Worm (Caenorhabditis elegans): ENCODE results near the gene F15E6.6.
A peak's percentile ranks its signal among the peaks of the same experiment; 100 is the strongest.

Gene F15E6.6

DNA sequence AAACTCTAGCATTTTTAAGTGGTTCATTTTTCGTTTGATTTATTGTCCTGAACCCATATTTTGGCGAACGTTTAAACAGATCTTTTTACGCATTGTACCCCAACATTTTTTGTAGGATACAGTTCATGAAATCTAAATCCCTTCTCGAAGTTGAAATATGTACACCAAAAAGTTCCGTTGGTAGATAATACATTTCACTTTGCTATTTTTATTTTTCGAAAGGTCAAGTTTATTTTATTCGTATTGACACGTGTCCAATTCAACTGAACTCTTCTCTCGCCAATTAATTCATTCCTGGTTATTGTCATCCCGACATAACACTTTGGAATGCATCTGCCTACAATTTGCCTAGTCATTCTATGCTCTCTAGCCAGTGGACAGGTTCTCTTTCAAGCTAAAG, 13.0 kb downstream of the F15E6.6 start, which contains the start of gene F36A4.2:
Gene F36A4.2, plus strand, starts transcription at position 301 of the 400 bp plus-strand sequence.
- TF ChIP-seq med-1 (GFP tag; optimal IDR thresholded peaks at IDR 0.05; ENCODE audit: insufficient read depth) (no peak), ztf-23 (GFP tag; IDR thresholded peaks at IDR 0.05) (no peak), klf-2 (GFP tag; conservative IDR thresholded peaks at IDR 0.05) (no peak), flt-1 (GFP tag; IDR thresholded peaks at IDR 0.05) (no peak), T22C8.4 (GFP tag; IDR thresholded peaks at IDR 0.05) (no peak)

DNA sequence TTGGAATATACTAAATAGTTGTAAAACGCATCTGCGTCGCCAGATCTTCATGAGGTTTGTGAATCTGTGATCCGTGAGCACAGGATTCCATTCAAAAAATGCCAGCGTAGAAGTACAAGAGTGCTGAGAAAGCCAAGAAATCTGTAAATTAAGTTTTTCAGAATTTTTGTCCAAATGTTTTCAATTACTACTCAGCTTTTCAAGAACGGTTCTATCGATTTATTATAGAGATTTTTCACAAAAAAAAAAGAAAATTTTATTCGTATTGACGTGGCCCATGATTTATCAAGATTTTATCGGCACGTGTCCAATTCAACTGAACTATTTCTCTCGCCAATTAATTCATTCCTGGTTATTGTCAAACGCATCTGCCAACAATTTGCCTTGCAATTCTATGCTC, 14.6 kb downstream of the F15E6.6 start, which contains the start of gene F36A4.3:
Gene F36A4.3, plus strand, starts transcription at position 301 of the 400 bp plus-strand sequence.
- TF ChIP-seq flt-1 (GFP tag; IDR thresholded peaks at IDR 0.05): no peak
- TF ChIP-seq ref-1 (GFP tag; conservative IDR thresholded peaks at IDR 0.05): no peak
- no peak for TF ChIP-seq cog-1 (tag; optimal IDR thresholded peaks at IDR 0.05)
- TF ChIP-seq ztf-23 (GFP tag; IDR thresholded peaks at IDR 0.05): no peak
- TF ChIP-seq klf-2 (GFP tag; conservative IDR thresholded peaks at IDR 0.05): no peak
- no peak for TF ChIP-seq ztf-29 (GFP tag; IDR thresholded peaks at IDR 0.05)
- TF ChIP-seq med-1 (GFP tag; optimal IDR thresholded peaks at IDR 0.05; ENCODE audit: insufficient read depth): no peak
- TF ChIP-seq tab-1 (GFP tag; IDR thresholded peaks at IDR 0.05): no peak
- no peak for TF ChIP-seq T22C8.4 (GFP tag; IDR thresholded peaks at IDR 0.05)

DNA sequence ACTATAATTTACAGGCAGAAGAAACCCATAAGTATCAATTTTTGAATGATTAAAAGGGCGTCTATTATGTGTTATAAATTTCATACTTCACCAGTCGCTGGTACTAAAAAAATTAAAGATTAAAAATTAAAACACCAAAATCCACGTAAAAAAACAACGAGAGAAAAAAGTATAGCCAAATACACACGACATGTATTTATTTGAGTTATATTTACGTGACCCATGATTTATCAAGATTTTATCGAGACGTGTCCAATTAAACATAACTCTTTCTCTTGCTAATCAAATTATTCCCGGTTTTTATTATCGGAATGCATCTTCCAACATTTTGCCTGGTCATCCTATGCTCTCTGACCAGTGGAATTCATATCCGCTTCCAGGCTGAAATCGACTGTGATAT, 16.6 kb downstream of the F15E6.6 start, which contains the start of gene F36A4.4:
Gene F36A4.4, plus strand, starts transcription at position 301 of the 400 bp plus-strand sequence.
- TF ChIP-seq cog-1 (tag; optimal IDR thresholded peaks at IDR 0.05): no peak

DNA sequence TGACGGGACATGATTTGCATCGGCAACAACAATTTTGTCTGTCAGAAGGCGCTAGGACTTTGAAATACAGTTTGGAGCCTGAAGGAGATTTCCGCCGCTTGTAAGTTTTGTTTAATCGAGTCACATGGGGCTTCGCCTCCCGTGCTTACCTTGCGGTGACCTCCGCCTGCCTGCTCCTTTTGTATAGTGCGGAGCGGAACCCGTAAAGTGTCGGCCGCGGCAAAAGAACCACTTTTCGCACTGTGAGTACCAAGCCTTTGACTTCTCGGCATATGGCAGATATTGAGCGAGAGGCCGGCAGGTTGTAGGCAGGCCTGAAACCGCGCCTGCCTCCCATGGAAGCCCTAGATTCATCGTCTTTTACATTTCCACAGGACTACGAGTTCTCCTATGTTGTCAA, 18.0 kb downstream of the F15E6.6 start:
- TF ChIP-seq tab-1 (GFP tag; IDR thresholded peaks at IDR 0.05) (no peak), ztf-23 (GFP tag; IDR thresholded peaks at IDR 0.05) (no peak), ztf-29 (GFP tag; IDR thresholded peaks at IDR 0.05) (no peak), cog-1 (tag; optimal IDR thresholded peaks at IDR 0.05) (no peak)

DNA sequence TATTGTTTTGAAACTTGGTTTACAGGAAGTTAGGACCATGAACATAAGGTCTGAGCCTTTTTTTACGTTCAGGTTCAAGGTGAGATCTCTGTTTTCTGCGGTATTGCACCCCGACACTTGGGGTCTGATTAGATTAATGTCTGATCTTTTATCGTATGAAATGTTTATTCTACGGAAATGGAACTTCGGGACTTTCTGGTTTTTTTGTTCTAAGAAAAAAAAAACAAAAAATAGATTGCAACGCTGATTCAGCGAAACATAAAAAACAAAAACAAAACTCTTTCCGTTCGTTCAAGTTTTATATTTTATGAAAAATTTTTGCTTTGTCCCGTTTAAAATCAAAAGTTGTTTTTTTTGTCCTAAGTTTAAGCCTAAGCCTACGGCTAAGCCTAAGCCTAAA, 18.7 kb downstream of the F15E6.6 start, which contains the start of gene F36A4.5:
Gene F36A4.5, plus strand, starts transcription at position 301 of the 400 bp plus-strand sequence.
- TF ChIP-seq klf-2 (GFP tag; conservative IDR thresholded peaks at IDR 0.05) (no peak), T22C8.4 (GFP tag; IDR thresholded peaks at IDR 0.05) (no peak), flt-1 (GFP tag; IDR thresholded peaks at IDR 0.05) (no peak), ztf-29 (GFP tag; IDR thresholded peaks at IDR 0.05) (no peak), ztf-23 (GFP tag; IDR thresholded peaks at IDR 0.05) (no peak), tab-1 (GFP tag; IDR thresholded peaks at IDR 0.05) (no peak), ref-1 (GFP tag; conservative IDR thresholded peaks at IDR 0.05) (no peak), cog-1 (tag; optimal IDR thresholded peaks at IDR 0.05) (no peak), med-1 (GFP tag; optimal IDR thresholded peaks at IDR 0.05; ENCODE audit: insufficient read depth) (no peak)

DNA sequence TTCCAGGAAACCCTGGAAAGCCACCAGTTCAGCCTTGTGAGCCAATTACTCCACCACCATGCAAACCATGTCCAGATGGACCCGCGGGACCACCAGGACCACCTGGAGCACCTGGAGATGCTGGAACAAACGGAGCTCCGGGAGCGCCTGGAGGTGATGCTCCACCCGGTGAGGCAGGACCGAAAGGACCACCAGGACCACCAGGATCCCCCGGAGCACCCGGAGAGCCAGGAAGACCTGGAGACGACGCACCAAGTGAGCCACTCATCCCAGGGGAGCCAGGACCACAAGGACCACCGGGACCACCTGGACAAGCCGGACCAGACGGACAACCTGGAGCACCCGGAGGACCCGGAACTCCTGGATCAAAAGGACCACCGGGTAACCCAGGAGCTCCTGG, 19.3 kb downstream of the F15E6.6 start:
- TF ChIP-seq ztf-23 (GFP tag; IDR thresholded peaks at IDR 0.05): no peak
- TF ChIP-seq klf-2 (GFP tag; conservative IDR thresholded peaks at IDR 0.05): no peak
- no peak for TF ChIP-seq med-1 (GFP tag; optimal IDR thresholded peaks at IDR 0.05; ENCODE audit: insufficient read depth)
- no peak for TF ChIP-seq ref-1 (GFP tag; conservative IDR thresholded peaks at IDR 0.05)
- TF ChIP-seq ztf-29 (GFP tag; IDR thresholded peaks at IDR 0.05): no peak
- no peak for TF ChIP-seq flt-1 (GFP tag; IDR thresholded peaks at IDR 0.05)
- TF ChIP-seq tab-1 (GFP tag; IDR thresholded peaks at IDR 0.05): no peak
- no peak for TF ChIP-seq T22C8.4 (GFP tag; IDR thresholded peaks at IDR 0.05)
- TF ChIP-seq cog-1 (tag; optimal IDR thresholded peaks at IDR 0.05): no peak

DNA sequence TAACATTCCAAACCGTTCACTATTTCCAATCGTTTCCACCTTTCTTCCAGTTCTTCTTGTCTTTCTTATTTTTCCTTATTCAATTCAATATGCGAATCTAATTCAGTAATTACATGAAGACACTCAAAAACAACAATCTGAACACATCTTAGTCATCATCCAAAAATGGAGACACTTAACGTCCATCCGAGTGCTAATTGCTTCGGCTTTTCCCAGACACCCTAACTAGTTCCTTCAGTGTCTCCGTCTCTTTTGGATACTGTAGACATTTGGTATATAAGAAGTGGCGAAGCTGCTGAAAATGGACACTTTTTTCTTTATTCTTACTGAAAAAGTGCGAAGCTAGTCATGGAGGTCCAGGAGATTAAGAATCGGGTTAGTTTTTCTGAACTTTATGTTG, 20.9 kb downstream of the F15E6.6 start, which contains the start of gene col-33:
Gene col-33, plus strand, starts transcription at position 301 of the 400 bp plus-strand sequence.
- TF ChIP-seq ztf-23 (GFP tag; IDR thresholded peaks at IDR 0.05) (no peak), flt-1 (GFP tag; IDR thresholded peaks at IDR 0.05) (no peak), ztf-29 (GFP tag; IDR thresholded peaks at IDR 0.05) (no peak), cog-1 (tag; optimal IDR thresholded peaks at IDR 0.05) (no peak), med-1 (GFP tag; optimal IDR thresholded peaks at IDR 0.05; ENCODE audit: insufficient read depth) (no peak)

DNA sequence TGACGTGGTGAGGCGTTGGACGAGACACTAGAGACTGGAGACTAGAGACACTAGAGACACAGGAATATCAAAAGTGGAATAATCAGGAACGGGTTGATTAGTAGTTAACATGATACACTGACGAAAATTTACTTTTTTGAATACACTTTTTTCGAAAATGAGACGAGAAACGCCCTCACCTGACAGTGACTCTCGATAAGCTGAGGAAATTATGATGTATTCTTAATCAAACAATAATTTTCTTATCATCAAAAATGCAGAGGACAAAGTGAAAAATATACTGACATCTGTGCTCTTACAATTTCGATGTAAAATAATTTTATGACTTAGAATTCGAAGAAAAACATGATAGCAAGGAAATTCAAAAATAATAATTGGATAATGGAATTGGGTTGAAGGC, 24.5 kb downstream of the F15E6.6 start:
- TF ChIP-seq klf-2 (GFP tag; conservative IDR thresholded peaks at IDR 0.05) (no peak), med-1 (GFP tag; optimal IDR thresholded peaks at IDR 0.05; ENCODE audit: insufficient read depth) (no peak), flt-1 (GFP tag; IDR thresholded peaks at IDR 0.05) (no peak), tab-1 (GFP tag; IDR thresholded peaks at IDR 0.05) (no peak), ref-1 (GFP tag; conservative IDR thresholded peaks at IDR 0.05) (no peak), ztf-23 (GFP tag; IDR thresholded peaks at IDR 0.05) (no peak), T22C8.4 (GFP tag; IDR thresholded peaks at IDR 0.05) (no peak), cog-1 (tag; optimal IDR thresholded peaks at IDR 0.05) (no peak), ztf-29 (GFP tag; IDR thresholded peaks at IDR 0.05) (no peak)

DNA sequence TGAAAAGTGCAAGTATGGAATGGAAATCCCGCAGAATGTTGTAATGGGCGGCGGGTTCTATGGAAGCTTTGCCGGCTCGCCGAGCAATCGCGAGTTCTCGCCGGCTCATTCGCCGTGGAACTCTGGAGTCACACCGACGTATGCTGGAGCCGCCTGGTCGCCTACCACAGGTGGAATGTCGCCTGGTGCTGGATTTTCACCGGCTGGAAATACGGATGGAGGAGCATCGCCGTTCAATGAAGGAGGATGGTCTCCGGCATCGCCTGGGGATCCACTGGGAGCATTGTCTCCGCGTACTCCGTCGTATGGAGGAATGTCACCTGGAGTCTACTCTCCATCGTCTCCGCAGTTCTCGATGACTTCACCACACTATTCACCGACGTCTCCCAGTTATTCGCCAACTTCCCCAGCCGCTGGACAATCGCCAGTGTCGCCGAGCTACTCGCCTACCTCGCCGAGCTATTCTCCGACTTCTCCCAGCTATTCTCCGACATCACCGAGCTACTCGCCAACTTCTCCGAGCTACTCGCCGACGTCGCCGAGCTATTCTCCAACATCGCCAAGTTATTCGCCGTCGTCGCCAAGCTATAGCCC, 28.8 kb downstream of the F15E6.6 start:
- no peak for TF ChIP-seq med-1 (GFP tag; optimal IDR thresholded peaks at IDR 0.05; ENCODE audit: insufficient read depth)
- 0 out of 2 replicates have a peak, but pooled peaks have one; percentile 37 for TF ChIP-seq klf-2 (GFP tag; conservative IDR thresholded peaks at IDR 0.05)
- TF ChIP-seq ztf-23 (GFP tag; IDR thresholded peaks at IDR 0.05): no peak
- TF ChIP-seq cog-1 (tag; optimal IDR thresholded peaks at IDR 0.05): no peak

DNA sequence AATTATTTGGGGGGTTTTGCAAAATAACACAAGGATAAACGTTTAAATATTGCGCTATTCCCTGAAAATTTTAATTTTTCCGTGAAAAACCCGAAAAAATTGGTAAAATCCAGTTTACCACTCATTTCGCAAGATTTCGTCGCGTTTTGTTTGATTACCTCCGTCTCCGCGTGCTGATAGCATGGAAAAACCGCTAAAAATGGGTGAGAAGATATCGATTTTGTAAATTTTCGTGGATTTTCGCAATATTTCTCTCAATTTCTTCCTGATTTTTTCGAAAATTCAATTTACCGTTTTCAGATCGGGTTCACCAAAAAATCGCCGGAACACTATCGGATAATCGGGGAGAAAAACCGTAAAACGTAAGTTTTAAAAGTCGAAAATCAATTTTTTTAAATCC, 36.1 kb downstream of the F15E6.6 start, which contains the start of gene ama-1:
Gene ama-1, plus strand, starts transcription at position 301 of the 400 bp plus-strand sequence.
- TF ChIP-seq T22C8.4 (GFP tag; IDR thresholded peaks at IDR 0.05) (no peak), cog-1 (tag; optimal IDR thresholded peaks at IDR 0.05) (no peak), ztf-29 (GFP tag; IDR thresholded peaks at IDR 0.05) (no peak), klf-2 (GFP tag; conservative IDR thresholded peaks at IDR 0.05) (no peak), med-1 (GFP tag; optimal IDR thresholded peaks at IDR 0.05; ENCODE audit: insufficient read depth) (no peak), ztf-23 (GFP tag; IDR thresholded peaks at IDR 0.05) (no peak), flt-1 (GFP tag; IDR thresholded peaks at IDR 0.05) (no peak), ref-1 (GFP tag; conservative IDR thresholded peaks at IDR 0.05) (no peak), tab-1 (GFP tag; IDR thresholded peaks at IDR 0.05) (no peak)

Measured in whole organism, midembryonic.